Fruit fly (Drosophila melanogaster) S2 (cell line): ENCODE data around the gene MtnF.

ENCODE experiments used
- CG8478 ChIP-seq: fragments of >200 bp; optimal IDR thresholded peaks from 2 replicates; lab custom pipeline; 2018
- CTCF ChIP-seq, 2 experiments: fragments of >200 bp; optimal IDR thresholded peaks; 2 replicates each; lab custom pipeline; 2018

- TF ChIP-seq CG8478 (lab: Kevin White, UChicago) (no peak), CTCF (optimal IDR thresholded peaks at IDR 0.05; lab: Kevin White, UChicago) (no peak)
These were observed 28.1 kb upstream of the MtnF start for dm6 chr3R:24663044-24663443.
